Worm (Caenorhabditis elegans) whole organism, L1 larva: ENCODE results near the gene alr-1.
A peak's percentile ranks its signal among the peaks of the same experiment; 100 is the strongest.

Experiments used
- C04F5.9 ChIP-seq: sonication (generic microtip); optimal IDR thresholded peaks from 2 replicates; lab custom pipeline; 2016; ENCODE audit warnings: missing genetic modification characterization, missing compliant biosample characterization
- C16A3.4 ChIP-seq: fragments of 150-350 bp; optimal IDR thresholded peaks from 2 replicates; lab custom pipeline; 2014; ENCODE audit warnings: missing biosample characterization, missing genetic modification characterization
- C34B4.2 ChIP-seq: sonication (generic microtip); optimal IDR thresholded peaks from 2 replicates; lab custom pipeline; 2017; ENCODE audit warnings: mild to moderate bottlenecking, missing genetic modification characterization, missing compliant biosample characterization
- F16B12.6 ChIP-seq: fragments of 150-350 bp; optimal IDR thresholded peaks from 2 replicates; lab custom pipeline; 2014; ENCODE audit warnings: missing biosample characterization, missing genetic modification characterization
- Y116A8C.19 ChIP-seq: sonication (generic microtip); optimal IDR thresholded peaks from 2 replicates; lab custom pipeline; 2016; ENCODE audit warnings: missing compliant biosample characterization, missing genetic modification characterization, borderline replicate concordance
- aha-1 ChIP-seq: fragments of 150-350 bp; optimal IDR thresholded peaks from 2 replicates; lab custom pipeline; 2014; ENCODE audit warnings: missing biosample characterization, missing genetic modification characterization
- aly-2 ChIP-seq: fragments of 150-350 bp; optimal IDR thresholded peaks from 2 replicates; lab custom pipeline; 2014; ENCODE audit warnings: missing biosample characterization, missing genetic modification characterization
- blmp-1 ChIP-seq: fragments of 150-350 bp; optimal IDR thresholded peaks from 2 replicates; lab custom pipeline; 2014; ENCODE audit warnings: missing biosample characterization, missing genetic modification characterization
- ceh-8 ChIP-seq: fragments of 200-800 bp; sonication (Bioruptor generic); optimal IDR thresholded peaks from 2 replicates; lab custom pipeline; 2018; ENCODE audit warnings: mild to moderate bottlenecking, missing genetic modification characterization, moderate library complexity, missing compliant biosample characterization
- ceh-82 ChIP-seq, 3 experiments: fragments of 150-350 bp in 1 of 3; sonication (generic microtip) in 2 of 3; optimal IDR thresholded peaks; 2 replicates each; lab custom pipeline; 2014 to 2017; ENCODE audit warnings: missing biosample characterization in 3 of 3, missing genetic modification characterization in 3 of 3
- ceh-90 ChIP-seq: sonication (generic microtip); optimal IDR thresholded peaks from 2 replicates; lab custom pipeline; 2016; ENCODE audit warnings: missing genetic modification characterization, missing compliant biosample characterization
- dpl-1 ChIP-seq, 3 experiments: fragments of 150-350 bp in 2 of 3; sonication (generic microtip) in 1 of 3; optimal IDR thresholded peaks; 2 replicates each; lab custom pipeline; 2014 to 2017; ENCODE audit warnings: missing biosample characterization in 3 of 3, missing genetic modification characterization in 3 of 3, missing genetic modification reagents in 3 of 3
- dsc-1 ChIP-seq: sonication (generic microtip); optimal IDR thresholded peaks from 2 replicates; lab custom pipeline; 2016; ENCODE audit warnings: mild to moderate bottlenecking, missing genetic modification characterization, missing compliant biosample characterization
- efl-3 ChIP-seq: fragments of 200-800 bp; sonication (Bioruptor generic); optimal IDR thresholded peaks from 2 replicates; lab custom pipeline; 2018; ENCODE audit warnings: mild to moderate bottlenecking, missing genetic modification characterization, missing compliant biosample characterization
- egl-13 ChIP-seq: sonication (generic microtip); optimal IDR thresholded peaks from 2 replicates; lab custom pipeline; 2016; ENCODE audit warnings: missing genotype, missing genetic modification reagents, missing genetic modification characterization, missing compliant biosample characterization
- fkh-10 ChIP-seq: sonication (generic microtip); optimal IDR thresholded peaks from 2 replicates; lab custom pipeline; 2017; ENCODE audit warnings: missing biosample characterization, missing genetic modification reagents, missing genetic modification characterization
- hlh-17 ChIP-seq: fragments of 200-800 bp; sonication (Bioruptor generic); optimal IDR thresholded peaks from 2 replicates; lab custom pipeline; 2018; ENCODE audit warnings: missing genetic modification characterization, mild to moderate bottlenecking, missing compliant biosample characterization, moderate library complexity, borderline replicate concordance
- hlh-4 ChIP-seq: sonication (generic microtip); optimal IDR thresholded peaks from 2 replicates; lab custom pipeline; 2016; ENCODE audit warnings: mild to moderate bottlenecking, missing genetic modification characterization, missing compliant biosample characterization
- hpl-2 ChIP-seq: fragments of 150-350 bp; optimal IDR thresholded peaks from 2 replicates; lab custom pipeline; 2014; ENCODE audit warnings: missing biosample characterization, missing genetic modification reagents, missing genetic modification characterization
- irx-1 ChIP-seq: sonication (generic microtip); optimal IDR thresholded peaks from 2 replicates; lab custom pipeline; 2016; ENCODE audit warnings: missing genetic modification characterization, missing compliant biosample characterization
- isw-1 ChIP-seq: fragments of 200-800 bp; sonication (Bioruptor generic); IDR thresholded peaks from 2 replicates; pipeline ENCODE4 v1.3.6; 2022; ENCODE audit warnings: missing genetic modification characterization, missing compliant biosample characterization
- lin-14 ChIP-seq: fragments of 200-800 bp; sonication (Bioruptor generic); optimal IDR thresholded peaks from 2 replicates; lab custom pipeline; 2018; ENCODE audit warnings: mild to moderate bottlenecking, missing genetic modification characterization, moderate library complexity, missing compliant biosample characterization
- lin-35 ChIP-seq, 2 experiments: fragments of 150-350 bp; optimal IDR thresholded peaks; 2 replicates each; lab custom pipeline; 2014; ENCODE audit warnings: missing biosample characterization in 2 of 2, missing genetic modification characterization in 2 of 2, missing genetic modification reagents in 2 of 2
- lin-39 ChIP-seq: fragments of 150-350 bp; optimal IDR thresholded peaks from 2 replicates; lab custom pipeline; 2014; ENCODE audit warnings: missing biosample characterization, missing genetic modification reagents, missing genetic modification characterization
- lir-3 ChIP-seq: sonication (generic microtip); optimal IDR thresholded peaks from 2 replicates; lab custom pipeline; 2016; ENCODE audit warnings: mild to moderate bottlenecking, missing genetic modification characterization, moderate library complexity, missing compliant biosample characterization; ENCODE audit not compliant: poor library complexity
- lsy-2 ChIP-seq, 2 experiments: fragments of 150-350 bp; optimal IDR thresholded peaks; 2 replicates each; lab custom pipeline; 2014; ENCODE audit warnings: missing biosample characterization in 2 of 2, missing genetic modification characterization in 2 of 2
- mef-2 ChIP-seq: fragments of 150-350 bp; optimal IDR thresholded peaks from 2 replicates; lab custom pipeline; 2014; ENCODE audit warnings: missing biosample characterization, missing genetic modification characterization
- nhr-11 ChIP-seq: fragments of 150-350 bp; optimal IDR thresholded peaks from 2 replicates; lab custom pipeline; 2014; ENCODE audit warnings: missing biosample characterization, missing genetic modification characterization
- nhr-12 ChIP-seq: sonication (generic microtip); optimal IDR thresholded peaks from 2 replicates; lab custom pipeline; 2017; ENCODE audit warnings: missing biosample characterization, missing genetic modification characterization
- nhr-20 ChIP-seq: sonication (generic microtip); optimal IDR thresholded peaks from 2 replicates; lab custom pipeline; 2016; ENCODE audit warnings: mild to moderate bottlenecking, missing genetic modification characterization, missing compliant biosample characterization
- nhr-237 ChIP-seq: fragments of 150-350 bp; optimal IDR thresholded peaks from 2 replicates; lab custom pipeline; 2014; ENCODE audit warnings: missing biosample characterization, missing genetic modification characterization
- nhr-28 ChIP-seq: fragments of 150-350 bp; optimal IDR thresholded peaks from 2 replicates; lab custom pipeline; 2014; ENCODE audit warnings: missing biosample characterization, missing genetic modification characterization
- nhr-47 ChIP-seq: sonication (generic microtip); optimal IDR thresholded peaks from 2 replicates; lab custom pipeline; 2016; ENCODE audit warnings: mild to moderate bottlenecking, missing genetic modification characterization, moderate library complexity, missing compliant biosample characterization
- nhr-76 ChIP-seq: sonication (generic microtip); optimal IDR thresholded peaks from 2 replicates; lab custom pipeline; 2017; ENCODE audit warnings: missing biosample characterization, missing genetic modification characterization
- nhr-84 ChIP-seq: sonication (generic microtip); optimal IDR thresholded peaks from 2 replicates; lab custom pipeline; 2017; ENCODE audit warnings: missing biosample characterization, missing genetic modification characterization
- nhr-90 ChIP-seq: sonication (generic microtip); optimal IDR thresholded peaks from 2 replicates; lab custom pipeline; 2016; ENCODE audit warnings: mild to moderate bottlenecking, missing genetic modification characterization, missing compliant biosample characterization; ENCODE audit not compliant: poor library complexity
- pqm-1 ChIP-seq: sonication (generic microtip); optimal IDR thresholded peaks from 3 replicates; lab custom pipeline; 2017; ENCODE audit warnings: missing biosample characterization, missing genetic modification characterization
- snu-23 ChIP-seq: sonication (generic microtip); optimal IDR thresholded peaks from 2 replicates; lab custom pipeline; 2016; ENCODE audit warnings: missing genetic modification characterization, missing compliant biosample characterization
- sox-4 ChIP-seq: sonication (generic microtip); optimal IDR thresholded peaks from 2 replicates; lab custom pipeline; 2016; ENCODE audit warnings: missing genetic modification characterization, missing compliant biosample characterization
- sptf-1 ChIP-seq: fragments of 150-350 bp; optimal IDR thresholded peaks from 2 replicates; lab custom pipeline; 2014; ENCODE audit warnings: missing biosample characterization, missing genetic modification characterization
- sup-37 ChIP-seq: fragments of 200-800 bp; sonication (Bioruptor generic); optimal IDR thresholded peaks from 2 replicates; lab custom pipeline; 2018; ENCODE audit warnings: mild to moderate bottlenecking, missing genetic modification characterization, missing compliant biosample characterization
- swsn-7 ChIP-seq: sonication (generic microtip); optimal IDR thresholded peaks from 2 replicates; lab custom pipeline; 2016; ENCODE audit warnings: missing genetic modification characterization, missing compliant biosample characterization
- tbx-2 ChIP-seq: sonication (generic microtip); optimal IDR thresholded peaks from 2 replicates; lab custom pipeline; 2016; ENCODE audit warnings: missing genetic modification characterization, missing compliant biosample characterization
- unc-130 ChIP-seq: fragments of 150-350 bp; optimal IDR thresholded peaks from 2 replicates; lab custom pipeline; 2017; ENCODE audit warnings: missing biosample characterization, missing genetic modification characterization, inconsistent platforms
- unc-30 ChIP-seq: sonication (generic microtip); optimal IDR thresholded peaks from 2 replicates; lab custom pipeline; 2017; ENCODE audit warnings: missing biosample characterization, missing genetic modification characterization
- unc-62 ChIP-seq: fragments of 150-350 bp; optimal IDR thresholded peaks from 2 replicates; lab custom pipeline; 2014; ENCODE audit warnings: missing biosample characterization, missing genetic modification reagents, missing genetic modification characterization
- unc-86 ChIP-seq: sonication (generic microtip); optimal IDR thresholded peaks from 2 replicates; lab custom pipeline; 2016; ENCODE audit warnings: missing genetic modification characterization, missing compliant biosample characterization
- unc-98 ChIP-seq: fragments of 200-800 bp; sonication (Bioruptor generic); IDR thresholded peaks from 2 replicates; pipeline ENCODE4 v1.3.6; 2022; ENCODE audit warnings: missing genetic modification characterization, missing compliant biosample characterization
- zag-1 ChIP-seq: fragments of 150-350 bp; optimal IDR thresholded peaks from 2 replicates; lab custom pipeline; 2014; ENCODE audit warnings: missing biosample characterization, missing genetic modification characterization
- zip-4 ChIP-seq: fragments of 200-800 bp; sonication (Bioruptor generic); optimal IDR thresholded peaks from 2 replicates; lab custom pipeline; 2018; ENCODE audit warnings: mild to moderate bottlenecking, missing genetic modification characterization, moderate library complexity, missing compliant biosample characterization
- ztf-11 ChIP-seq, 2 experiments: sonication (generic microtip); optimal IDR thresholded peaks; 2 replicates each; lab custom pipeline; 2016 to 2017; ENCODE audit warnings: missing genetic modification characterization in 2 of 2, missing biosample characterization in 1 of 2, missing compliant biosample characterization in 1 of 2
- ztf-4 ChIP-seq: fragments of 150-350 bp; optimal IDR thresholded peaks from 2 replicates; lab custom pipeline; 2014; ENCODE audit warnings: missing biosample characterization, missing genetic modification characterization

alr-1 gene

ce11 chrX:11093985-11094593 lies 31.3 kb downstream of the alr-1 start (continued):
- TF ChIP-seq Y116A8C.19 (peak; percentile 26), unc-86 (tag; lab: Kevin White, UChicago) (peak; percentile 99), sup-37 (GFP tag; lab: Kevin White, UChicago) (peak; percentile 97), nhr-12 (tag; lab: Kevin White, UChicago) (peak; percentile 88), hlh-4 (tag; lab: Kevin White, UChicago) (peak; percentile 34), C34B4.2 (tag; lab: Kevin White, UChicago) (peak; percentile 70), sox-4 (tag; lab: Kevin White, UChicago) (peak; percentile 99), tbx-2 (tag; lab: Kevin White, UChicago) (peak; percentile 100), aha-1 (peak; percentile 87), egl-13 (peak; percentile 99), lir-3 (tag; lab: Kevin White, UChicago) (peak; percentile 95), zip-4 (GFP tag; lab: Kevin White, UChicago) (peak; percentile 97), mef-2 (tag; lab: Kevin White, UChicago) (peak; percentile 95), zag-1 (tag; lab: Kevin White, UChicago) (peak; percentile 98), hpl-2 (peak; percentile 100), unc-130 (peak; percentile 91), hlh-17 (GFP tag; lab: Kevin White, UChicago) (no peak), aly-2 (tag; lab: Kevin White, UChicago) (peak; percentile 96), snu-23 (peak; percentile 100), dpl-1 (GFP tag; optimal IDR thresholded peaks at IDR 0.05; lab: Kevin White, UChicago) (peak; percentile 61 to 74 (median 63)), unc-30 (tag; lab: Kevin White, UChicago) (peak; percentile 100), ztf-11 (tag; optimal IDR thresholded peaks at IDR 0.05; lab: Kevin White, UChicago) (peak; percentile 96 to 97), lin-35 (GFP tag; optimal IDR thresholded peaks at IDR 0.05; lab: Kevin White, UChicago) (peak; percentile 83 to 94), ztf-4 (peak; percentile 100), C16A3.4 (peak; percentile 100), fkh-10 (peak; percentile 100), nhr-90 (tag; lab: Kevin White, UChicago) (peak; percentile 100), sptf-1 (tag; lab: Kevin White, UChicago) (no peak), C04F5.9 (peak; percentile 96), isw-1 (GFP tag; lab: Robert Waterston, UW) (peak; percentile 95), ceh-8 (GFP tag; lab: Kevin White, UChicago) (peak; percentile 100), irx-1 (tag; lab: Kevin White, UChicago) (peak; percentile 100), unc-98 (peak; percentile 97), nhr-76 (tag; lab: Kevin White, UChicago) (peak; percentile 97), nhr-237 (peak; percentile 98), efl-3 (peak; percentile 99), ceh-82 (tag; optimal IDR thresholded peaks at IDR 0.05; lab: Kevin White, UChicago) (peak; percentile 99 to 100 (median 100)), lin-14 (GFP tag; lab: Kevin White, UChicago) (peak; percentile 99), dsc-1 (tag; lab: Kevin White, UChicago) (peak; percentile 100), nhr-84 (tag; lab: Kevin White, UChicago) (peak; percentile 99), lsy-2 (tag; optimal IDR thresholded peaks at IDR 0.05; lab: Kevin White, UChicago) (peak; percentile 96 to 97), F16B12.6 (tag; lab: Kevin White, UChicago) (peak; percentile 56), nhr-28 (tag; lab: Kevin White, UChicago) (peak; percentile 69), nhr-47 (peak; percentile 100), nhr-20 (tag; lab: Kevin White, UChicago) (peak; percentile 99), unc-62 (GFP tag; lab: Kevin White, UChicago) (peak; percentile 85), blmp-1 (peak; percentile 71), nhr-11 (tag; lab: Kevin White, UChicago) (peak; percentile 100), ceh-90 (tag; lab: Kevin White, UChicago) (peak; percentile 61), swsn-7 (tag; lab: Kevin White, UChicago) (peak; percentile 99), lin-39 (tag; lab: Kevin White, UChicago) (peak; percentile 100), pqm-1 (tag; lab: Kevin White, UChicago) (peak; percentile 94)
